Worm (Caenorhabditis elegans): ENCODE measurements around the gene W09D6.5.

Gene W09D6.5

DNA sequence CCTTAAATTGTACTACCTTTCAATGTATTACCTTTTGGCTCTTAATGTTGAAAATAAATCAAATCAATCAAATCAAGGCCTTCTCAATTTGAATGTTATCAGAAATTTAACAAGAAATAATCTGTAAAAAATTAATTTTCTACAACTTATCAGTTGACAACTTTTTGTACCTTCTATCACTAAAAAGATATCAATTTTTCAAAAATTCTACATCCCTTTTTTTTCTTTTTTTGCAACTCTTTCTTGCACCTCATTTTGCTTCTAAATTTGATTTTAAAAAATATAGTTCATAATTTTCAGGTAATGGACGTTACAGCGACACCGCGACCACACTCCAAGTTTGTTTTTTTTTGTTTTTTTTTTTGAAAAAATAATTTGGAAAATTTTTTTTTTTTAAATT lies at the start of gene W09D6.5:
TSS of gene W09D6.5 (plus strand) at position 301 of the 400 bp plus-strand sequence.
- no peak for TF ChIP-seq unc-62 (GFP tag; optimal IDR thresholded peaks at IDR 0.05)

ce11 chrIII:11039250-11039649 lies 49.0 kb upstream of the W09D6.5 start:
- TF ChIP-seq unc-62 (GFP tag; optimal IDR thresholded peaks at IDR 0.05): no peak

ce11 chrIII:11040606-11041005 lies 47.7 kb upstream of the W09D6.5 start:
- no peak for TF ChIP-seq unc-62 (GFP tag; optimal IDR thresholded peaks at IDR 0.05)

ce11 chrIII:11045196-11045595 lies 43.1 kb upstream of the W09D6.5 start:
- TF ChIP-seq unc-62 (GFP tag; optimal IDR thresholded peaks at IDR 0.05): no peak

DNA sequence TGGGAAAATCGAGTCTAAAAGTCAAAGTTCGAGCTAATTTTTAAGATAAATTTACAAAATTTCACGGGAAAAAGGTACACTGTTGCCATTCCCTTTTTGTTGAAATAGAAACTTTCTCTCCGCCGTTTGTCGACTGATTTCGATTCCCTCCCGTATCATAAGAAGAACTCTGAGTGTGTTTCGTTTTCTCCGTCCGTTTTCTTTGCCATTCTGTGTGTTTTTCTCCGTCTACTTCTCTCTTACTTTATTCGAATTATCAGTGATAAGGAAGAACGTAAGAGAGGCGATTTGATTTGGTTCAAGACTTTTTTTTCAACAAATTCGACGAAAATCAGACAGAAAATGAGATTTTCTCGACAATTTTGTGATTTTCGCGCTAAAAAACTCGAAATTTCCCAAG lies 41.7 kb upstream of the W09D6.5 start:
- no peak for TF ChIP-seq unc-62 (GFP tag; optimal IDR thresholded peaks at IDR 0.05)

DNA sequence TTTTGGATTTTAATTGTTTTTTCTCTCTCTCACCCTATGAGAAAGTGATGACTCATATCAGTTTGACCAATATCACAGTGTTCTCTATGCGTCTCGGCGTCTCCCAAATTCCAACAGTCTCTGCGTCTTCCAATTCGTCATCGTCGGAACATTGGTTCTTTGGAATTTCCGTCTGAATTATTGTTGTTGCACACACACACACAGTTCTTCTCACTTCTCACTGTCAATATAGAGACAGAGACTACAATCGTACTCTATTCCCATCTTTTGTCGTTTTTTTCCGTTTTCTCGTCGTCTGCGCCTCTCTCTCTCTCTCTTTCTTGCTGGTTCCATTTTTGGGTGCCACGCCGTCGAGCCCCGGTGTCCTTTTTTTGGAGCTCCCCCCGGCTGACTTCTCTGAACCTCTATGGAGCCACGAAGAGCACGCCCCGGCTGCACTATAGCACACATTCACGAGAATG lies 37.6 kb upstream of the W09D6.5 start:
- no peak for TF ChIP-seq unc-62 (GFP tag; optimal IDR thresholded peaks at IDR 0.05)

ce11 chrIII:11053603-11054002 lies 34.7 kb upstream of the W09D6.5 start:
- no peak for TF ChIP-seq unc-62 (GFP tag; optimal IDR thresholded peaks at IDR 0.05)

DNA sequence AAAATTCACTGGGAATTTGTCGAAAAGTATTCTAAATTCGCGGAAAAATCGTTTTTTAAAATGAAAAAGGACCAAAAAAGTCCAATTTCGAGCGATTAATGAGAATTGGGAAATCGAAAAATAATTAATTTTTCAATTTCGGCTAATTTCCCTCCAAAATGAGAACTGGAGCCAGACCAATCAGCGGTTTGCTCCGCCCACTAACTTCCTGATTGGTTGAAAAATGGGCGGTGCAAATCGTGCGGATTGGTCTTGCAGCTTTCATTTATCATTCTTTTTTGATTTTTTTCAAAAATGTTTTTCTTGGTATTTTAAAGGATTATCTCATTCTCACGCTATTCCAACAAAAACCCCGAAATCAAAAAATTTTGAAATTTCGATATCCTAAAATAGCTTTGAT lies 34.3 kb upstream of the W09D6.5 start:
- no peak for TF ChIP-seq unc-62 (GFP tag; optimal IDR thresholded peaks at IDR 0.05)

- TF ChIP-seq unc-62 (GFP tag; optimal IDR thresholded peaks at IDR 0.05): no peak
Observed at ce11 chrIII:11054532-11055265, 33.6 kb upstream of the W09D6.5 start.

ce11 chrIII:11059775-11060174 lies 28.5 kb upstream of the W09D6.5 start:
- no peak for TF ChIP-seq unc-62 (GFP tag; optimal IDR thresholded peaks at IDR 0.05)

- TF ChIP-seq unc-62 (GFP tag; optimal IDR thresholded peaks at IDR 0.05): no peak
Observed at ce11 chrIII:11063259-11063658, 25.0 kb upstream of the W09D6.5 start, which contains the start of gene rsa-2. rsa-2 (plus strand) TSS chrIII:11063479.

- no peak for TF ChIP-seq unc-62 (GFP tag; optimal IDR thresholded peaks at IDR 0.05)
Observed at ce11 chrIII:11064576-11064975, 23.7 kb upstream of the W09D6.5 start.

ce11 chrIII:11066691-11067090 lies 21.6 kb upstream of the W09D6.5 start:
- no peak for TF ChIP-seq unc-62 (GFP tag; optimal IDR thresholded peaks at IDR 0.05)

- TF ChIP-seq unc-62 (GFP tag; optimal IDR thresholded peaks at IDR 0.05): no peak
Observed at ce11 chrIII:11068553-11068952, 19.7 kb upstream of the W09D6.5 start, which contains the start of gene W09D6.1. W09D6.1 (plus strand) TSS chrIII:11068853.

DNA sequence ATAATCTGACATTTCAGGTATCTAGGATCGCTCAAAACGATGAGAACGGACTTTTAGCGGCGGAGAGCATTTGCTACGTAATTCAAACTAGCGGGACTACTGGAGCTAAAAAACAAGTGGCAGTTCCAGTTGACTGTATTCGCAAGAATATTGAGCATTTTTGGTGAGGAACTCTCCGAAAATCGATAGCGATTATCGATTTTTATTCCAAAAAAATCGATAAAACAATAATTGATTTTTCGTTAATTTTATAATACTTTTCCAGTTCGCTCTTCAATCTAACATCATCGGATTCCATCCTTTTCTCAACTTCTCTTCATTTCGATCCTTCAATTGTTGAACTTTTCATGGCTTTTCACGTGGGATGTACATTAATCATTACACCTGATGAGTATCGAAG lies 19.0 kb upstream of the W09D6.5 start:
- TF ChIP-seq unc-62 (GFP tag; optimal IDR thresholded peaks at IDR 0.05): no peak

DNA sequence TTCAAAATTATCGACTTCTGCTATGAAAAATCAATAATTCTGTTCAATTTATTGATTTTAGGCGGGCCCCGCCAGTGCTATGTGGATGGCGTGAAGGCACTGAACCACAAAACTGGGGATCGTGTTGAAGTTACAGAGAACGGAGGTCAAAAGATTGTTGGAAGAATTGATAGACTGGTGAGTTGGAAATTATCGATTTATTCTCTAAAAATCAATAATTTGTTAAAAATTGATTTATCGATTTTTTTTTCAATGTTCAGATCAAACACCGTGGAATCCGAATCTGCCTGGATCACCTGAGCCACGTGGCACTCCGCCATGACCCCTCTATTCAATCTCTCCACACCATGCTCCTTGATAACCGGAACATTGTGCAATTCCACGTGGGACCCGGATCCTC lies 18.1 kb upstream of the W09D6.5 start:
- TF ChIP-seq unc-62 (GFP tag; optimal IDR thresholded peaks at IDR 0.05): no peak

DNA sequence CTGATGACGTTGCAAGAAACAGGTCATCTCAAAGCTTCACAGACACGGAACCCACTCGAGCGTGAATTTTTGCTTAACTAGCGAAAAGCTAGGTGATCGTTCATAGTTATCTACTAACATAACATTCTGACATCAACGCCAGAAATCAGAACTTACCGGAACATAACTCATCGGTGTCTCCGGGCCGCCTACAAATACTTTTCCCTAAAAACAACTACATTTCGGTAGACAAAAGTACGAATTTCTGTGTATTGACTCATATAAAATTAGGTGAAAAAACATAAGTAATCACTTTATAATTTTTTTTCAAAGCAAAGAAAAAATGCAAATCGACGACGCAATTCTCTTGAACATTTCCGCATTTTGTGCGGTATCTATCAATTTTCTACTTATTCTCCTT lies 14.1 kb upstream of the W09D6.5 start, which contains the start of gene str-261:
TSS of gene str-261 (plus strand) at position 301 of the 400 bp plus-strand sequence.
- TF ChIP-seq unc-62 (GFP tag; optimal IDR thresholded peaks at IDR 0.05): no peak

DNA sequence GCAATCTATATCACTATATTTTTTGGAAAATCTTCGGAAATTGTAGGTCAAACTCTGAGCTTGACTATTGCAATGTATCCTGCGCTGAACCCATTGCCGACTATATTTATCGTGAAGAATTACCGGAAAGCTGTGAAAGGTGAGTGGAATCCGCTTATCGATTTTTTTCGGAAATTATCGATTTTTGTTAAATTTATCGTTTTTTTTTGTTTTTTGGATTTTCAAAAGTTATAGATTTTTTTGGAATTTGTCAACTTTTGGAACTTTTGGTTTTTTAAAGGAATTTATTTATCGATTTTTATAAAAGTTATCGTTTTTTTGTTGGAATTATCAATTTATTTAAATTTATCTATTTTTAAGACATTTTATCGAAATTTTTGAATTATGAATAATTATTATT lies 11.5 kb upstream of the W09D6.5 start:
- TF ChIP-seq unc-62 (GFP tag; optimal IDR thresholded peaks at IDR 0.05): no peak
